Worm (Caenorhabditis elegans): ENCODE measurements around the gene ubc-26.
A peak's percentile ranks its signal among the peaks of the same experiment; 100 is the strongest.

Gene ubc-26

DNA sequence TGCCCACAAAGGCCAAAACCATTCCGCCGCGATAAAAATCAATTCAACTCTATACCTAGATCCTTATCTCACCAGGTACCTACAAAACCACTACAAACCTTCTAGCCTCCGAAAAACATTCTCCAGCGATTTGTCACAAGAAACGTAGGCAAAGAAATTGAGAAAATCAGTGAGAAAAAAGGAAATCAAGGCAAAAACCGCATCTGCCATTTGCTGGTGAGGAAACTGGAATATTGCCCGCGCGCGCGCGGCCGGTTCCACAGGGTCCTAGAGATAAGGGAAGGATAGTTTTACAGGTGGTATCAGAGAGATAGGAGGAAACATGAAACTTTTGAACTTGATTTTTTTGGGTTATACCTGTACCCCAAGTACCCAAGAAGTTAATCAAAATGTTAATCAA is 42.6 kb downstream of the ubc-26 start (continued):
- no peak for TF ChIP-seq ztf-11 (tag; optimal IDR thresholded peaks at IDR 0.05)

DNA sequence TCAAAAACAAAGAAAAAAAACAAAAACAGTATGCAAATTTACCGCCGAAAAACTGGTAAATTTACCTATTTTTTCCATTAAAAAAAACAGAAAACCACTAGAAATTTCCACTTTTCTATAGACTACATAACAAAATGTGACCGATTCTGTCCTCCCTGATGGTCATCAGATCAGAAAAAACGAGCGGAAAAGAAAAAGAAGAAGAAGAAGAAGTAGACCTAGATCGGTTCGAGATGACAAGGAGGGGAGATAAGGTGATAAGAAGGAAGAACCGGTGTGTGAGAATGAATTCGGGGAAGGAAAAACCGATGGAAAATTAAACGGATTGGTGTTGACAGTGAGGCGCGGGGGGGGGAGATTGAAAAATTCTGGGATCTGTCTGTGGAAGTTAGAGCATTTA is 44.0 kb downstream of the ubc-26 start:
- peak; percentile 7 for TF ChIP-seq fos-1 (tag; optimal IDR thresholded peaks at IDR 0.05)
- TF ChIP-seq alr-1 (tag; optimal IDR thresholded peaks at IDR 0.05): no peak

DNA sequence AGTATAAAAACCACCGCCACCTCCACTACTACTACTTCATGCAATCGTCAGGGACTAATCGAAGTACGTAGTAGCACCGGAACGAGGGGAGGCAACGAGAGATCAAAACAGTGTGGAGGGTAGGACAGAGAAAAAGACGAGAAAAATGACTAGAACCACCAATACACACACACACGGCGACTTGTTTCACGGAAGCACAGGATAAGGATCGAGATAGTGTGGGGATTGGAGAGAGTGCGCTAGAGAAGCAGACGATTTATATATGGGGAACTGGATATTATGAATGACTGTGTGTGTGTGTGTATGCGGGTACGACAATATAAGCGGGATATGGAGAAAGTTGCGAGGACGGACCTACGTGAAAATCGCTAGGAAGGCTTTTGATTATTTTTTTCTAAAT is 45.4 kb downstream of the ubc-26 start:
- TF ChIP-seq ztf-4 (tag; optimal IDR thresholded peaks at IDR 0.05) (no peak), fos-1 (tag; optimal IDR thresholded peaks at IDR 0.05) (no peak), unc-39 (tag; optimal IDR thresholded peaks at IDR 0.05) (no peak), dmd-4 (tag; optimal IDR thresholded peaks at IDR 0.05) (no peak), elt-3 (tag; optimal IDR thresholded peaks at IDR 0.05) (no peak), aly-2 (tag; optimal IDR thresholded peaks at IDR 0.05) (no peak), skn-1 (tag; optimal IDR thresholded peaks at IDR 0.05) (no peak), R02D3.7 (tag; optimal IDR thresholded peaks at IDR 0.05) (no peak), nhr-129 (tag; optimal IDR thresholded peaks at IDR 0.05) (peak; percentile 25), ztf-1 (GFP tag; conservative IDR thresholded peaks at IDR 0.05) (no peak), lin-39 (tag; optimal IDR thresholded peaks at IDR 0.05) (no peak), unc-62 (GFP tag; optimal IDR thresholded peaks at IDR 0.05) (no peak), lin-11 (tag; optimal IDR thresholded peaks at IDR 0.05) (no peak), mab-5 (tag; optimal IDR thresholded peaks at IDR 0.05) (no peak), sem-4 (tag; optimal IDR thresholded peaks at IDR 0.05) (no peak), F13H6.1 (tag; optimal IDR thresholded peaks at IDR 0.05) (peak; percentile 12), ZK546.5 (tag; optimal IDR thresholded peaks at IDR 0.05) (no peak), ceh-82 (tag; optimal IDR thresholded peaks at IDR 0.05) (no peak), blmp-1 (tag; optimal IDR thresholded peaks at IDR 0.05; ENCODE audit: insufficient read depth) (peak; percentile 12), ceh-16 (tag; optimal IDR thresholded peaks at IDR 0.05) (no peak), nhr-25 (tag; optimal IDR thresholded peaks at IDR 0.05) (peak; percentile 63), snpc-4 (tag; optimal IDR thresholded peaks at IDR 0.05) (no peak), nhr-237 (tag; optimal IDR thresholded peaks at IDR 0.05) (no peak), alr-1 (tag; optimal IDR thresholded peaks at IDR 0.05) (no peak), gmeb-1 (tag; optimal IDR thresholded peaks at IDR 0.05) (no peak), nhr-23 (tag; optimal IDR thresholded peaks at IDR 0.05) (no peak), ztf-11 (tag; optimal IDR thresholded peaks at IDR 0.05) (no peak), elt-1 (tag; optimal IDR thresholded peaks at IDR 0.05) (no peak), nhr-6 (tag; optimal IDR thresholded peaks at IDR 0.05) (no peak), nhr-12 (tag; optimal IDR thresholded peaks at IDR 0.05) (no peak), lin-13 (GFP tag; optimal IDR thresholded peaks at IDR 0.05) (no peak), C34F6.9 (tag; optimal IDR thresholded peaks at IDR 0.05) (no peak), mbf-1 (tag; optimal IDR thresholded peaks at IDR 0.05) (no peak), nhr-10 (tag; optimal IDR thresholded peaks at IDR 0.05) (no peak), sma-3 (GFP tag; optimal IDR thresholded peaks at IDR 0.05) (peak; percentile 6), unc-55 (GFP tag; optimal IDR thresholded peaks at IDR 0.05) (no peak), nhr-77 (tag; optimal IDR thresholded peaks at IDR 0.05) (no peak)

DNA sequence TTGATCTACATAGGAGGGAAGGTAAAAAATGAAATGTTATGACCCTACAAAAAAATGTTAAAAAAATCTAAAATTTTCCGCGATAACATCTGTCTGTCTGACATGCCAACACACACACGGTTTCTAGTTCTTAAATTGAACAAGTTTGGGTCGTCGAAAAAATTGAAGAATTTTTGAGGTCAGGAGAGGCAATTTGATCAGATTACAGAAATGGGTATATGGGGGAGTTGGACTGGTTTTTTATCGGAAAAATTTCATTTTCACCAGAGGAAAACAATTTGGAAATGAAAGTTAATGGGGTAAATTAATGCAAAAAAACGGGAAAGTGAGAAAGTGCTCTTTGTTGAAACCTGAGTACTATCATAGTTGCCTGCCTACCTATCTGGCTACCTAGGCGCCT is 46.4 kb downstream of the ubc-26 start:
- TF ChIP-seq blmp-1 (tag; optimal IDR thresholded peaks at IDR 0.05; ENCODE audit: insufficient read depth) (peak; percentile 43), sma-3 (GFP tag; optimal IDR thresholded peaks at IDR 0.05) (no peak), nhr-25 (tag; optimal IDR thresholded peaks at IDR 0.05) (peak; percentile 53)

DNA sequence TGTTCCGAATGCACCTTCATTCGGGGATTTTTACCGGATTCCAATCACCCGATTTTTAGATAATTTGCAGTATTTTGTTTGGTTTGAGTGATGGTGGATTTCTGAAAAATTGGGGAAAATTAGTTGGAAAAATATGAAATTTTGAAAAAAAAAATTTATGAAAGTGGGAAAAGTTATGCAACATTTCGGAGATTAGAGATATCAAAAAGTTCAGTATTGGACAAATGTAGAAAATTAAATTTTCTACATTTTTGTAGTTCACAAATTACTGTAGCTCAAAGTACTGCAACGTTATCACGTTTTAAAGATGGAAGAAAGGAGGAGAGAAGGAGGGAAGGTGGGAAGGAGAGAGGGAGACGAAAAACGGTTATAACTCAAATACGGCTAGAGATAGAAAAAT is 47.7 kb downstream of the ubc-26 start, which contains the start of gene ptc-3:
TSS of gene ptc-3 (minus strand) at position 101 of the 400 bp plus-strand sequence.
- TF ChIP-seq snpc-4 (tag; optimal IDR thresholded peaks at IDR 0.05) (no peak), ztf-1 (GFP tag; conservative IDR thresholded peaks at IDR 0.05) (no peak), mbf-1 (tag; optimal IDR thresholded peaks at IDR 0.05) (no peak), mab-5 (tag; optimal IDR thresholded peaks at IDR 0.05) (no peak), skn-1 (tag; optimal IDR thresholded peaks at IDR 0.05) (no peak), ztf-11 (tag; optimal IDR thresholded peaks at IDR 0.05) (no peak), crh-2 (tag; optimal IDR thresholded peaks at IDR 0.05) (no peak), mdl-1 (tag; optimal IDR thresholded peaks at IDR 0.05) (no peak), nhr-25 (tag; optimal IDR thresholded peaks at IDR 0.05) (no peak), dmd-4 (tag; optimal IDR thresholded peaks at IDR 0.05) (no peak), elt-1 (tag; optimal IDR thresholded peaks at IDR 0.05) (no peak), ceh-16 (tag; optimal IDR thresholded peaks at IDR 0.05) (no peak), nhr-12 (tag; optimal IDR thresholded peaks at IDR 0.05) (no peak), unc-55 (GFP tag; optimal IDR thresholded peaks at IDR 0.05) (no peak), nhr-6 (tag; optimal IDR thresholded peaks at IDR 0.05) (no peak)

Data from whole organism, L2 larva.